Worm (Caenorhabditis elegans): ENCODE data around the gene rod-1.

The rod-1 gene

DNA sequence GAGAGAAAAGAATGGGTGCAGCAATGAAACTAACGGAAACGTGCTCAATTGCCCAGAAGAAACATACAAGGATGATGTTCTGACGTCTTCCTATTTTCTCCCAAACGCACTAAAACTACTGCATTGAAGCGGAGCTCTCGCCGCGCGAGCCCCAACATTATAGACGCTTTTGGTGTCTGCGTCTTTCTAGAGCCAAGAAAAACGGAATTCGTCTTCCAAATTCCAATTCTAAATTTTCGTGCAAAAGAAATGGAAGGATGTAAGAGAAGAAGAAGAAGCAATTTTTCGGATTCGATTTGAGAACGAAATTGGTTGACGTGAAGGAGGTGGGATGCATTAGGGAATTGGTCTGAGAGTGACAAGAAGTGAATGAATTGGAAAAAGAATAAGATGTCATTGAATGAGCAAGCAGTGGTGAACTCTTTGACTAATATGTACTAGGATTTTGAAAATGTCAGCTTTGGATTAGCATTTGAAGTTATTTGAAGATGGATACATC, 24.5 kb upstream of the rod-1 start:
- TF ChIP-seq T22C8.4 (GFP tag; IDR thresholded peaks at IDR 0.05): no peak
- TF ChIP-seq med-1 (GFP tag; optimal IDR thresholded peaks at IDR 0.05; ENCODE audit: insufficient read depth): no peak
- TF ChIP-seq klf-2 (GFP tag; conservative IDR thresholded peaks at IDR 0.05): no peak
- no peak for TF ChIP-seq flt-1 (GFP tag; IDR thresholded peaks at IDR 0.05)
- TF ChIP-seq cog-1 (tag; optimal IDR thresholded peaks at IDR 0.05): no peak
- no peak for TF ChIP-seq ztf-29 (GFP tag; IDR thresholded peaks at IDR 0.05)

DNA sequence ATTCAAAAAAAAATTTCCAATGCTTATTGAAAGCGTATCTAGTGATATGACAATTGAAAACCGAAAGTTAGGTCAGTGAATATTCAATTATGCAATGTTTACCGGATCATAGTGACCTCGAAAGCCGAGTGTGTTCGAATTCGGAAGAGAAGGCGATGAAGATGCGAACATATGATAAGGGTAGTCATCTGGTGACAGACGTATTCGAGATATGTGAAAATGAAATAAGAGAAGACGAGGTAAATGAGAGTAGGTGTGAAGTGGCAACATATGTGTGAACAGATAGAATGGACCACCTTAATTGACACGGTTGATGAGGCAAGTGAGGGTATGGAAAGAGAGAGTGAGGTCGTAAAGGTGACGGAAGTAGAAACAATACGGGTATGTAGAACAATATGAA, 23.4 kb upstream of the rod-1 start:
- TF ChIP-seq klf-2 (GFP tag; conservative IDR thresholded peaks at IDR 0.05) (no peak), flt-1 (GFP tag; IDR thresholded peaks at IDR 0.05) (no peak), T22C8.4 (GFP tag; IDR thresholded peaks at IDR 0.05) (no peak), med-1 (GFP tag; optimal IDR thresholded peaks at IDR 0.05; ENCODE audit: insufficient read depth) (no peak), ztf-29 (GFP tag; IDR thresholded peaks at IDR 0.05) (peak; percentile 5; the same call in 1 of the 2 replicates), ztf-23 (GFP tag; IDR thresholded peaks at IDR 0.05) (no peak)

DNA sequence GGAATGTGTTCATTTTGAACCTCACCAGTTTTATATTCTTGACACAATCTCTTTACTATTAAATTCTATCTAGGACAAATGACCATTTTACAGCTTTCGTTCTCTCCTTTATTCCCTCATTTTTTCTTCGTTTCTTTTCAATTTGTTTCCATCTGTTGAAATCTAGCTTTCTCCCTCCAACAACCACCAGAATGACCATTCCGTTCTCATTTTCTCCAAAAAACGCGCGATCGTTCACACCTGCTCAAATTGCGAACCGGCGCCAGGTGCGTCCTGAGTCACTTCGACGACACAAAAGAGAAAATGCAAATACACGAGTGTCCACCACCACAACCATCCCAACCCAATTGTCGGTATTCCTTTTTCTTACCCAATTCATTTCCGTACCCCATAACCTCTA, 22.0 kb upstream of the rod-1 start, which contains the start of gene F13B6.1:
Gene F13B6.1 (plus strand): TSS at position 301 of the 400 bp plus-strand sequence.
- TF ChIP-seq tab-1 (GFP tag; IDR thresholded peaks at IDR 0.05) (no peak), ref-1 (GFP tag; conservative IDR thresholded peaks at IDR 0.05) (no peak), cog-1 (tag; optimal IDR thresholded peaks at IDR 0.05) (no peak), ztf-29 (GFP tag; IDR thresholded peaks at IDR 0.05) (no peak), T22C8.4 (GFP tag; IDR thresholded peaks at IDR 0.05) (no peak), ztf-23 (GFP tag; IDR thresholded peaks at IDR 0.05) (no peak), med-1 (GFP tag; optimal IDR thresholded peaks at IDR 0.05; ENCODE audit: insufficient read depth) (no peak), klf-2 (GFP tag; conservative IDR thresholded peaks at IDR 0.05) (no peak), flt-1 (GFP tag; IDR thresholded peaks at IDR 0.05) (no peak)

DNA sequence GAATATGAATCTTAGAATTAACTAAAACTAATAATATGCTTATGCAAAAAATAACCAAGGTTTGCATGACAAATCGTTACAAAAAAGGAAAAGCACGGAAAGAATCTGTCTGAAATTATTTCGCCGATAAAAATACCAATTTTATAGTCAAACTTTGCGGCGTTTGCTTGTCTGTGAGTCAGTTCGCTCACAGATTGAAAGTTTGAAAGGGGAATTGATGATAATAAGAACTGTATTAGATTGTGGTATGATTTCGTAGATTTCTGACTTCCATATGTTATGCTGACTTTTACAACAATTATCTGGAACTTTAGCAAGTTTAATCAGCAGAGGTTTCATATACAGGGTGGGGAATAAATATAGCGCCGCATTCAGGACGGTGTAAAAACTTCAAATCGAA, 18.0 kb upstream of the rod-1 start, which contains the start of gene F13B6.2:
Gene F13B6.2 (minus strand): TSS at position 101 of the 400 bp plus-strand sequence.
- no peak for TF ChIP-seq ztf-29 (GFP tag; IDR thresholded peaks at IDR 0.05)
- TF ChIP-seq flt-1 (GFP tag; IDR thresholded peaks at IDR 0.05): no peak
- TF ChIP-seq T22C8.4 (GFP tag; IDR thresholded peaks at IDR 0.05): no peak
- TF ChIP-seq ztf-23 (GFP tag; IDR thresholded peaks at IDR 0.05): no peak
- no peak for TF ChIP-seq cog-1 (tag; optimal IDR thresholded peaks at IDR 0.05)
- TF ChIP-seq tab-1 (GFP tag; IDR thresholded peaks at IDR 0.05): no peak
- TF ChIP-seq klf-2 (GFP tag; conservative IDR thresholded peaks at IDR 0.05): no peak
- no peak for TF ChIP-seq ref-1 (GFP tag; conservative IDR thresholded peaks at IDR 0.05)
- no peak for TF ChIP-seq med-1 (GFP tag; optimal IDR thresholded peaks at IDR 0.05; ENCODE audit: insufficient read depth)

DNA sequence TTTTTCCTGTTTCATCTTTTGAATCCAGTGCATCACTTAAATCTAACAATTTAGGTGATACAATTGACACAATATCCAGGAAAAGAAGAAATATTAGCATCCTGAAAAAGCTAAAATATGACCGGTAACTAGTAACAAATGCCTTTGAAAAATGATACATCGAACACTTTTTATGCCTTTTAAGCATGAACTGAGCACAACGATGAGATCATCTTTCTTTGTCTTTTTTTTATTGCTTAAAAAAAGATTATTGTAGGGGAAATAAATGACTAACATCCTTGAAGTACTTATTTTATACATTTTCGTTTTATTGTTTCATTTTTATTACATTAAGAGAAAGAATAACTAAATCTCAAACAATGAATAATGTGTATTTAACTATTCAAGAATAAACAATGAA, 12.4 kb upstream of the rod-1 start, which contains the start of gene F13B6.3:
Gene F13B6.3 (minus strand): TSS at position 101 of the 400 bp plus-strand sequence.
- TF ChIP-seq klf-2 (GFP tag; conservative IDR thresholded peaks at IDR 0.05) (no peak), med-1 (GFP tag; optimal IDR thresholded peaks at IDR 0.05; ENCODE audit: insufficient read depth) (no peak), ref-1 (GFP tag; conservative IDR thresholded peaks at IDR 0.05) (no peak)

DNA sequence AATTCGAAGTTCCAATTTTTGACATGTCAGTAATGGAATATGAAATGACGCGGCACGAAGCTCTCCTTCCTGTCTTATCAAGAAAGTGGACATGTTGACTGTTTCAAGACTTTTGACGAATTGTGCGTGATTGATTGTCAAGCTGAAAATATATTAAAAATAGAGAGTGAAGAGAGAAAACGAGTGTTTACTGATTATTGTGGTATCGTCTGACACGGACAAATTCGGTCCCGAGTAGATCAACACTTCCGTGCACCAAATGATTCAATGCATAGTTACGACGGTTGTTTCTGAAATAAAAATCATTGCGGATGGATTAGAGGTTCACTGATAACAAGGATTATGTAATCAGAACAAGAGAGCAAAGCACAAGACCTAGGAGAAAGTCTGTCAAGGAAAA, 11.1 kb upstream of the rod-1 start:
- no peak for TF ChIP-seq T22C8.4 (GFP tag; IDR thresholded peaks at IDR 0.05)
- TF ChIP-seq tab-1 (GFP tag; IDR thresholded peaks at IDR 0.05): no peak
- no peak for TF ChIP-seq ztf-23 (GFP tag; IDR thresholded peaks at IDR 0.05)
- TF ChIP-seq med-1 (GFP tag; optimal IDR thresholded peaks at IDR 0.05; ENCODE audit: insufficient read depth): no peak
- TF ChIP-seq cog-1 (tag; optimal IDR thresholded peaks at IDR 0.05): no peak
- TF ChIP-seq flt-1 (GFP tag; IDR thresholded peaks at IDR 0.05): no peak
- TF ChIP-seq klf-2 (GFP tag; conservative IDR thresholded peaks at IDR 0.05): no peak
- TF ChIP-seq ztf-29 (GFP tag; IDR thresholded peaks at IDR 0.05): no peak
- no peak for TF ChIP-seq ref-1 (GFP tag; conservative IDR thresholded peaks at IDR 0.05)

DNA sequence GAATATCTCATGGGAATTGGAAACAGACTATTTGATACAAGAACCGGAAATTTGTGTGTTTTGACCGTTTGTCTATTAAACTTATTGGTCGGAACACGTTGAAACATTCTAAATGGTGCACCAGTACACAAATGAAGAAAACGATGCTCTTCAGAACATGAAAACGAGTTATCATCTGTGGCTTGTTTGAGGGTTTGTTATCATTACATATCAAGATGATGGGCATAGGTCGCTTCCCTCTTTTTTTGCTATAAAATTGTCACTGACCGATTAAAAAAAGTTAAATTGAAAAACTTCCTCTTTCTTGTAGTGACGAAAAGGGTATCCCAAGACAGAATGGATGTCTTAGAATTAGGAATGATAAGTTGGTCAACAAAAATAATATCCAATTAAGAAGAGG, 9.6 kb upstream of the rod-1 start:
- TF ChIP-seq T22C8.4 (GFP tag; IDR thresholded peaks at IDR 0.05) (no peak), tab-1 (GFP tag; IDR thresholded peaks at IDR 0.05) (no peak)

DNA sequence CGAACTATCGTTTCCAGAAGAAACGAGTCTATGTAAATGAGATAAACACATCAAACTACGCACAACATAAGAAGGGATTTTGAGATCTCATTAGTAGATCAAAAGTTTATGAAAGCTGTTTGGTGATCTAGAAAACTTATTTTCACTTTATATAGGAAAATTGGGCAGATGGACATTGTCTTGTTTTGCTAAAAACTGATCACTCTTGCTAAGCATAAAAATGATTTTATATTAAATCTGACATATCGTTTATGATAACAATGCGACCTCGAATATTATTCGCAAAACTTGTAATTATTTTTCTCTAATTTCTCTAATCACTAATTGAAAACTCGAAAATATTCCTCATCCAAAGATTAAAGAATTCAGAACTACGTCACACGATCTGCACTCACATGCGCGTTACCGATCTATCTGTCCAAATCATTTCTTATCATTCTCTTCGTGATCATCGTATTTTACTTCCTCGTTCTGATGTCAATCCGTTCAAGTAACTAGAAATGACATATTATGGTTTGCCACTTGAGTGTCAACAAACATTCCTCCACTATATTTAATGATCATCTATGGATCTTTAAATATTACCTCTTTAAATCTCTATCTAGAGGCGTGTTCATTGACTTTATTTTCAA, 8.4 kb upstream of the rod-1 start, which contains the start of gene F55G1.7:
Gene F55G1.7 (minus strand): TSS at position 51 of the 632 bp plus-strand sequence.
- TF ChIP-seq ztf-23 (GFP tag; IDR thresholded peaks at IDR 0.05) (no peak), cog-1 (tag; optimal IDR thresholded peaks at IDR 0.05) (no peak), flt-1 (GFP tag; IDR thresholded peaks at IDR 0.05) (no peak), klf-2 (GFP tag; conservative IDR thresholded peaks at IDR 0.05) (no peak), med-1 (GFP tag; optimal IDR thresholded peaks at IDR 0.05; ENCODE audit: insufficient read depth) (no peak), ztf-29 (GFP tag; IDR thresholded peaks at IDR 0.05) (no peak), tab-1 (GFP tag; IDR thresholded peaks at IDR 0.05) (no peak), ref-1 (GFP tag; conservative IDR thresholded peaks at IDR 0.05) (no peak), T22C8.4 (GFP tag; IDR thresholded peaks at IDR 0.05) (no peak)

DNA sequence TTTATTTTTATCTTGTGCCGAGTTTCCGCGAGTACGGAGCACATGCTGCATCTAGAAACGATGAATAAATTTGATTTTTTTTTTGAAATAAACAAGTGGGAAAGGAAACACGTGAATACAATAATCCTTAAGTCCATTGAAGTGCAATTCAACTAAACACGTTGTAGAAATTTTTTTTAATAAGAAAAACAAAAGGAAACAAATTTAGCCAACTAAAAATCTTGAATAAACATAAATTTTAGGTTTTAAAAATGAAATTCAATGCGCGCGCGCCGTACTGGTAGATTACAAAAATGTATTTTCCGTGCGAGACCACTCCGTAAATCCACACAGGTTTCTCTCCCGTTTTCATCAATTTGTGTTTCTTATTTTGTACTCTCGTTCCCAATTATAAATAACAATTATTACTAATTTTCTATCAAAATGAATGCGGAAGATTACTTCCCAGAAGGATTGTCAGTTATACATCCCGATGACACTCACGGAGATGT, 5.0 kb upstream of the rod-1 start, which contains the start of the genes plk-3 and F55G1.6:
Gene plk-3 (minus strand): TSS at position 51 of the 491 bp plus-strand sequence.
Gene F55G1.6 (plus strand): TSS at position 359 of the 491 bp plus-strand sequence.
- no peak for TF ChIP-seq med-1 (GFP tag; optimal IDR thresholded peaks at IDR 0.05; ENCODE audit: insufficient read depth)
- no peak for TF ChIP-seq T22C8.4 (GFP tag; IDR thresholded peaks at IDR 0.05)
- TF ChIP-seq cog-1 (tag; optimal IDR thresholded peaks at IDR 0.05): no peak
- no peak for TF ChIP-seq tab-1 (GFP tag; IDR thresholded peaks at IDR 0.05)
- TF ChIP-seq ztf-23 (GFP tag; IDR thresholded peaks at IDR 0.05): no peak
- TF ChIP-seq ref-1 (GFP tag; conservative IDR thresholded peaks at IDR 0.05): no peak
- TF ChIP-seq ztf-29 (GFP tag; IDR thresholded peaks at IDR 0.05): no peak
- no peak for TF ChIP-seq klf-2 (GFP tag; conservative IDR thresholded peaks at IDR 0.05)
- no peak for TF ChIP-seq flt-1 (GFP tag; IDR thresholded peaks at IDR 0.05)

DNA sequence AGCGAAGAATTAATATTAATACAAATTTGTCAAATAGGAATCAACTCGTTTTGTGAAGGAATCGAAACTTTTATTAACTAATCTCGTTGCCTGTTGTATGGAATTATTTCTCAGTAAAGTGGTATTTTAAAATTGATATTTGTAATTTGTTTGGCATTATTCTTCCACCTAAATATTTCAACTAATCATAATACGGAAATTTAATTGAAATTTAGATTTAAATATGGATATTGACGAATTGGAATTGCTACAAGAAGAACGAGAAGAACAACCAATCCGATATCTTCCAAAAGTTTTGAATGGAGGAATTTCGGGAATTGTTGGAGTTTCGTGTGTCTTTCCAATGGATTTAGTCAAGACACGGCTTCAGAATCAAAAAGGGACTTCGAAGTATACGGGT, 3.4 kb upstream of the rod-1 start, which contains the start of gene slc-25A18.2:
Gene slc-25A18.2 (plus strand): TSS at position 216 of the 400 bp plus-strand sequence.
- TF ChIP-seq tab-1 (GFP tag; IDR thresholded peaks at IDR 0.05): no peak
- TF ChIP-seq ref-1 (GFP tag; conservative IDR thresholded peaks at IDR 0.05): no peak
- no peak for TF ChIP-seq cog-1 (tag; optimal IDR thresholded peaks at IDR 0.05)

Measured in whole organism, midembryonic.